Worm (Caenorhabditis elegans) whole organism, L1 larva: Measurements from ENCODE around the gene cyn-12.

Experiments
- C04F5.9 ChIP-seq: sonication (generic microtip); optimal IDR thresholded peaks from 2 replicates; lab custom pipeline; 2016; ENCODE audit warnings: missing genetic modification characterization, missing compliant biosample characterization
- C16A3.4 ChIP-seq: fragments of 150-350 bp; optimal IDR thresholded peaks from 2 replicates; lab custom pipeline; 2014; ENCODE audit warnings: missing biosample characterization, missing genetic modification characterization
- C34B4.2 ChIP-seq: sonication (generic microtip); optimal IDR thresholded peaks from 2 replicates; lab custom pipeline; 2017; ENCODE audit warnings: mild to moderate bottlenecking, missing genetic modification characterization, missing compliant biosample characterization
- F16B12.6 ChIP-seq: fragments of 150-350 bp; optimal IDR thresholded peaks from 2 replicates; lab custom pipeline; 2014; ENCODE audit warnings: missing biosample characterization, missing genetic modification characterization
- Y116A8C.19 ChIP-seq: sonication (generic microtip); optimal IDR thresholded peaks from 2 replicates; lab custom pipeline; 2016; ENCODE audit warnings: missing compliant biosample characterization, missing genetic modification characterization, borderline replicate concordance
- alr-1 ChIP-seq: fragments of 200-800 bp; sonication (Bioruptor generic); optimal IDR thresholded peaks from 2 replicates; lab custom pipeline; 2018; ENCODE audit warnings: borderline replicate concordance, mild to moderate bottlenecking, missing genetic modification characterization, missing compliant biosample characterization
- aly-2 ChIP-seq: fragments of 150-350 bp; optimal IDR thresholded peaks from 2 replicates; lab custom pipeline; 2014; ENCODE audit warnings: missing biosample characterization, missing genetic modification characterization
- ceh-63 ChIP-seq: fragments of 200-800 bp; sonication (Bioruptor generic); optimal IDR thresholded peaks from 2 replicates; lab custom pipeline; 2018; ENCODE audit warnings: mild to moderate bottlenecking, missing genetic modification characterization, missing compliant biosample characterization
- ceh-8 ChIP-seq: fragments of 200-800 bp; sonication (Bioruptor generic); optimal IDR thresholded peaks from 2 replicates; lab custom pipeline; 2018; ENCODE audit warnings: mild to moderate bottlenecking, missing genetic modification characterization, moderate library complexity, missing compliant biosample characterization
- ceh-88 ChIP-seq: fragments of 200-800 bp; sonication (Bioruptor generic); IDR thresholded peaks from 2 replicates; pipeline ENCODE4 v1.3.6; 2022; ENCODE audit warnings: missing genetic modification characterization, missing compliant biosample characterization
- ceh-90 ChIP-seq: sonication (generic microtip); optimal IDR thresholded peaks from 2 replicates; lab custom pipeline; 2016; ENCODE audit warnings: missing genetic modification characterization, missing compliant biosample characterization
- ces-1 ChIP-seq: fragments of 150-350 bp; optimal IDR thresholded peaks from 2 replicates; lab custom pipeline; 2014; ENCODE audit warnings: missing biosample characterization, missing genetic modification reagents, missing genetic modification characterization
- efl-1 ChIP-seq, 4 experiments: fragments of 150-350 bp; optimal IDR thresholded peaks in 3 of 4; peaks in 1 of 4; 1 replicate in 1 of 4; 2 replicates in 3 of 4; lab custom pipeline; 2014; ENCODE audit warnings: missing biosample characterization in 2 of 4, missing genetic modification characterization in 2 of 4, missing genetic modification reagents in 2 of 4
- efl-3 ChIP-seq: fragments of 200-800 bp; sonication (Bioruptor generic); optimal IDR thresholded peaks from 2 replicates; lab custom pipeline; 2018; ENCODE audit warnings: mild to moderate bottlenecking, missing genetic modification characterization, missing compliant biosample characterization
- egl-13 ChIP-seq: sonication (generic microtip); optimal IDR thresholded peaks from 2 replicates; lab custom pipeline; 2016; ENCODE audit warnings: missing genotype, missing genetic modification reagents, missing genetic modification characterization, missing compliant biosample characterization
- egl-27 ChIP-seq, 2 experiments: fragments of 150-350 bp in 1 of 2; sonication (generic microtip); optimal IDR thresholded peaks; 3 replicates each; lab custom pipeline; 2017 to 2018; ENCODE audit warnings: missing biosample characterization in 2 of 2, missing genetic modification characterization in 2 of 2, missing genetic modification reagents in 2 of 2
- elt-2 ChIP-seq: sonication (generic microtip); optimal IDR thresholded peaks from 2 replicates; lab custom pipeline; 2016; ENCODE audit warnings: missing genetic modification characterization, mild to moderate bottlenecking, inconsistent platforms, missing compliant biosample characterization, missing genetic modification reagents
- elt-3 ChIP-seq, 6 experiments: fragments of 150-350 bp in 1 of 6; sonication (generic microtip); optimal IDR thresholded peaks; 2 replicates each; lab custom pipeline; 2017 to 2018; ENCODE audit warnings: missing biosample characterization in 6 of 6, missing genetic modification characterization in 6 of 6, inconsistent platforms in 1 of 6
- fkh-10 ChIP-seq: sonication (generic microtip); optimal IDR thresholded peaks from 2 replicates; lab custom pipeline; 2017; ENCODE audit warnings: missing biosample characterization, missing genetic modification reagents, missing genetic modification characterization
- fos-1 ChIP-seq: fragments of 150-350 bp; optimal IDR thresholded peaks from 2 replicates; lab custom pipeline; 2014; ENCODE audit warnings: missing biosample characterization, missing genetic modification characterization
- hlh-17 ChIP-seq: fragments of 200-800 bp; sonication (Bioruptor generic); optimal IDR thresholded peaks from 2 replicates; lab custom pipeline; 2018; ENCODE audit warnings: missing genetic modification characterization, mild to moderate bottlenecking, missing compliant biosample characterization, moderate library complexity, borderline replicate concordance
- hpl-2 ChIP-seq: fragments of 150-350 bp; optimal IDR thresholded peaks from 2 replicates; lab custom pipeline; 2014; ENCODE audit warnings: missing biosample characterization, missing genetic modification reagents, missing genetic modification characterization
- irx-1 ChIP-seq: sonication (generic microtip); optimal IDR thresholded peaks from 2 replicates; lab custom pipeline; 2016; ENCODE audit warnings: missing genetic modification characterization, missing compliant biosample characterization
- jun-1 ChIP-seq: fragments of 150-350 bp; optimal IDR thresholded peaks from 2 replicates; lab custom pipeline; 2014; ENCODE audit warnings: missing biosample characterization, missing genetic modification reagents, missing genetic modification characterization
- lin-15B ChIP-seq: fragments of 150-350 bp; sonication (generic microtip); optimal IDR thresholded peaks from 3 replicates; lab custom pipeline; 2014; ENCODE audit warnings: missing biosample characterization, missing genetic modification characterization
- lin-35 ChIP-seq, 2 experiments: fragments of 150-350 bp; optimal IDR thresholded peaks; 2 replicates each; lab custom pipeline; 2014; ENCODE audit warnings: missing biosample characterization in 2 of 2, missing genetic modification characterization in 2 of 2, missing genetic modification reagents in 2 of 2
- lir-3 ChIP-seq: sonication (generic microtip); optimal IDR thresholded peaks from 2 replicates; lab custom pipeline; 2016; ENCODE audit warnings: mild to moderate bottlenecking, missing genetic modification characterization, moderate library complexity, missing compliant biosample characterization; ENCODE audit not compliant: poor library complexity
- mef-2 ChIP-seq: fragments of 150-350 bp; optimal IDR thresholded peaks from 2 replicates; lab custom pipeline; 2014; ENCODE audit warnings: missing biosample characterization, missing genetic modification characterization
- mep-1 ChIP-seq: fragments of 150-350 bp; optimal IDR thresholded peaks from 2 replicates; lab custom pipeline; 2014; ENCODE audit warnings: missing biosample characterization, missing genetic modification characterization
- nhr-19 ChIP-seq: fragments of 200-800 bp; sonication (Bioruptor generic); conservative IDR thresholded peaks from 2 replicates; pipeline ENCODE4 v1.3.6; 2022; ENCODE audit warnings: missing genetic modification characterization, missing compliant biosample characterization
- nhr-237 ChIP-seq: fragments of 150-350 bp; optimal IDR thresholded peaks from 2 replicates; lab custom pipeline; 2014; ENCODE audit warnings: missing biosample characterization, missing genetic modification characterization
- nhr-28 ChIP-seq: fragments of 150-350 bp; optimal IDR thresholded peaks from 2 replicates; lab custom pipeline; 2014; ENCODE audit warnings: missing biosample characterization, missing genetic modification characterization
- nhr-47 ChIP-seq: sonication (generic microtip); optimal IDR thresholded peaks from 2 replicates; lab custom pipeline; 2016; ENCODE audit warnings: mild to moderate bottlenecking, missing genetic modification characterization, moderate library complexity, missing compliant biosample characterization
- nhr-71 ChIP-seq: sonication (generic microtip); optimal IDR thresholded peaks from 2 replicates; lab custom pipeline; 2016; ENCODE audit warnings: mild to moderate bottlenecking, missing genetic modification characterization, moderate library complexity, missing compliant biosample characterization
- pag-3 ChIP-seq: sonication (generic microtip); optimal IDR thresholded peaks from 2 replicates; lab custom pipeline; 2017; ENCODE audit warnings: missing genetic modification characterization, mild to moderate bottlenecking, missing compliant biosample characterization, antibody characterized with exemption, borderline replicate concordance; ENCODE audit not compliant: insufficient read depth
- pax-3 ChIP-seq: fragments of 200-800 bp; sonication (Bioruptor generic); optimal IDR thresholded peaks from 2 replicates; lab custom pipeline; 2018; ENCODE audit warnings: mild to moderate bottlenecking, missing genetic modification characterization, moderate library complexity, missing compliant biosample characterization
- rnt-1 ChIP-seq: sonication (generic microtip); optimal IDR thresholded peaks from 2 replicates; lab custom pipeline; 2016; ENCODE audit warnings: mild to moderate bottlenecking, missing genetic modification characterization, moderate library complexity, missing compliant biosample characterization
- snpc-4 ChIP-seq: fragments of 150-350 bp; optimal IDR thresholded peaks from 2 replicates; lab custom pipeline; 2014; ENCODE audit warnings: missing biosample characterization, missing genetic modification characterization
- sox-4 ChIP-seq: sonication (generic microtip); optimal IDR thresholded peaks from 2 replicates; lab custom pipeline; 2016; ENCODE audit warnings: missing genetic modification characterization, missing compliant biosample characterization
- sptf-1 ChIP-seq: fragments of 150-350 bp; optimal IDR thresholded peaks from 2 replicates; lab custom pipeline; 2014; ENCODE audit warnings: missing biosample characterization, missing genetic modification characterization
- sup-37 ChIP-seq: fragments of 200-800 bp; sonication (Bioruptor generic); optimal IDR thresholded peaks from 2 replicates; lab custom pipeline; 2018; ENCODE audit warnings: mild to moderate bottlenecking, missing genetic modification characterization, missing compliant biosample characterization
- tbx-2 ChIP-seq: sonication (generic microtip); optimal IDR thresholded peaks from 2 replicates; lab custom pipeline; 2016; ENCODE audit warnings: missing genetic modification characterization, missing compliant biosample characterization
- tlp-1 ChIP-seq: fragments of 150-350 bp; optimal IDR thresholded peaks from 2 replicates; lab custom pipeline; 2014; ENCODE audit warnings: missing biosample characterization, missing genetic modification characterization
- unc-130 ChIP-seq: fragments of 150-350 bp; optimal IDR thresholded peaks from 2 replicates; lab custom pipeline; 2017; ENCODE audit warnings: missing biosample characterization, missing genetic modification characterization, inconsistent platforms
- unc-62 ChIP-seq: fragments of 150-350 bp; optimal IDR thresholded peaks from 2 replicates; lab custom pipeline; 2014; ENCODE audit warnings: missing biosample characterization, missing genetic modification reagents, missing genetic modification characterization
- xbp-1 ChIP-seq: sonication (generic microtip); optimal IDR thresholded peaks from 2 replicates; lab custom pipeline; 2016; ENCODE audit warnings: missing genetic modification characterization, missing compliant biosample characterization
- zag-1 ChIP-seq: fragments of 150-350 bp; optimal IDR thresholded peaks from 2 replicates; lab custom pipeline; 2014; ENCODE audit warnings: missing biosample characterization, missing genetic modification characterization
- ztf-11 ChIP-seq, 2 experiments: sonication (generic microtip); optimal IDR thresholded peaks; 2 replicates each; lab custom pipeline; 2016 to 2017; ENCODE audit warnings: missing genetic modification characterization in 2 of 2, missing biosample characterization in 1 of 2, missing compliant biosample characterization in 1 of 2
- ztf-4 ChIP-seq: fragments of 150-350 bp; optimal IDR thresholded peaks from 2 replicates; lab custom pipeline; 2014; ENCODE audit warnings: missing biosample characterization, missing genetic modification characterization

Gene cyn-12

DNA sequence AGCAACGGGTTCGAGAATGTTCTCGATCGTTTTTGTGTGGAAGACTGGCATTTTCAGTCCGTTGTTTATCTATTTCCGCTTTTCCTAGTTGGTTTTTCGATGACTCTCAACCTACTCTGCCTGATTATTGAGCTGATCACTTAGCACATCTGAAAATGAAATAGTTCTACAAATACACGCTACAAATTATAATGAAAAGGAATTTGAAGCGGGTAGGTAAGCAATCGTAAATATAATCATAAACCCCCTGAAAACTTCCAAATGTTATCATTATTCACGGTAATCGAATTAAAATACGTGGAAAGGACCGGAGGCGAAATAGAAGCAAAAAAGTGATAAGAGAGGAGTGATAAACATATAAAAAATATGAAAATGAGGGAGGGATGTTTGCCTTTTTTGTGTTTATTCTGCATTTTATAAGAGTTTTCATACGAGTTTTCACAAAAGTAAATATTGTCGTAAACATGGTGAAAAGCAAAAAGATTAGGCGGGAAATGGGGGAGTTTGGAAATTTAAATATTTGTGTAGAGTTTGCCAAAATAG, 38.7 kb downstream of the cyn-12 start, which contains the start of gene deb-1:
Gene deb-1, minus strand, starts transcription at position 51 of the 543 bp plus-strand sequence.
- no peak for TF ChIP-seq C04F5.9 (tag; lab: Kevin White, UChicago)
- no peak for TF ChIP-seq rnt-1 (tag; lab: Kevin White, UChicago)
- TF ChIP-seq alr-1, result no peak
- no peak for TF ChIP-seq jun-1 (tag; lab: Kevin White, UChicago)
- no peak for TF ChIP-seq mep-1 (tag; lab: Kevin White, UChicago)
- no peak for TF ChIP-seq efl-3 (GFP tag; lab: Kevin White, UChicago)
- TF ChIP-seq ztf-11 (tag; optimal IDR thresholded peaks at IDR 0.05; lab: Kevin White, UChicago), result no peak
- no peak for TF ChIP-seq Y116A8C.19
- no peak for TF ChIP-seq egl-27 (tag; optimal IDR thresholded peaks at IDR 0.05; lab: Kevin White, UChicago)
- TF ChIP-seq efl-1 (optimal IDR thresholded peaks at IDR 0.05; lab: Kevin White, UChicago), result no peak
- peak in 1 of 2 experiments; percentile 42 for TF ChIP-seq efl-1 (GFP tag; optimal IDR thresholded peaks at IDR 0.05 in 1 of 2; lab: Kevin White, UChicago)
- peak; percentile 43 for TF ChIP-seq elt-2 (tag; lab: Kevin White, UChicago)
- TF ChIP-seq irx-1 (tag; lab: Kevin White, UChicago), result no peak

DNA sequence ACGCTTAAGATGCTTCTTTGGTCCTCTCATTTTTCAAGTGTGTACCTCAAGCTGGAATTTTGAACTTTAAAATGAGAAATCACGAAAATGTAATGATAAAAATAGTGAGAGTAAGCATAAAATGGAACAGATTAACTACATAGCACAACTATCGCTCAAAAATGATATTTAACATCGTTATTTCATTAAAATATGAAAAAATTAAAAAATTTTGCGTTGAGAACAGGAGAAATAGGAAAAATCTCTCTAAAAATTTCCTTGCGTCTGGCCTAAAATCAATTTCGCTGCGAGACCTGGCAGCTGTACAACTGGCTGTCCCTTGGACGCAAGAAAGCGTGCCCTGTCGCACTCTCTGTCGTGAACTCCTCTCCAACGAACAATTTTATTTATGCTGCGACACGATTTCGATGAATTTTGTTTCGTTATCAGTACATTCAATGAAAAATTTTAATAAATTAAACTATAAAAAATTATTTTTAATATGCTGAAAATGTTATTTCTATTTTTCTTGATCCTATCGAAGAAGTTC, 48.3 kb downstream of the cyn-12 start, which contains the start of gene rps-4:
Gene rps-4, minus strand, starts transcription at position 51 of the 529 bp plus-strand sequence.
- TF ChIP-seq ces-1 (GFP tag; lab: Kevin White, UChicago) (no peak), lin-35 (GFP tag; optimal IDR thresholded peaks at IDR 0.05; lab: Kevin White, UChicago) (peak; percentile 91 to 93), pax-3 (tag; lab: Kevin White, UChicago) (peak; percentile 68), unc-62 (no peak), elt-2 (tag; lab: Kevin White, UChicago) (peak; percentile 75), lir-3 (tag; lab: Kevin White, UChicago) (peak; percentile 74), ceh-88 (GFP tag; lab: Robert Waterston, UW) (peak; percentile 77), ceh-8 (GFP tag; lab: Kevin White, UChicago) (peak; percentile 74), egl-13 (tag; lab: Kevin White, UChicago) (peak; percentile 82), nhr-237 (tag; lab: Kevin White, UChicago) (peak; percentile 71), lin-15B (peak; percentile 98), sox-4 (tag; lab: Kevin White, UChicago) (peak; percentile 70), ztf-11 (tag; optimal IDR thresholded peaks at IDR 0.05; lab: Kevin White, UChicago) (peak in 1 of 2 experiments; percentile 74), C34B4.2 (no peak), nhr-71 (tag; lab: Kevin White, UChicago) (peak; percentile 95), ceh-63 (GFP tag; lab: Kevin White, UChicago) (no peak), nhr-47 (peak; percentile 92), sptf-1 (tag; lab: Kevin White, UChicago) (no peak), ztf-4 (tag; lab: Kevin White, UChicago) (peak; percentile 54), unc-130 (tag; lab: Kevin White, UChicago) (peak; percentile 81), mef-2 (tag; lab: Kevin White, UChicago) (peak; percentile 51), sup-37 (GFP tag; lab: Kevin White, UChicago) (peak; percentile 72), pag-3 (no peak), elt-3 (tag; optimal IDR thresholded peaks at IDR 0.05; lab: Kevin White, UChicago) (peak in 3 of 6 experiments; percentile 24 to 95 (median 72)), xbp-1 (peak; percentile 92), hlh-17 (GFP tag; lab: Kevin White, UChicago) (no peak), F16B12.6 (peak; percentile 65), nhr-19 (GFP tag; lab: Robert Waterston, UW) (peak; percentile 94), aly-2 (tag; lab: Kevin White, UChicago) (peak; percentile 23), tlp-1 (no peak), fos-1 (tag; lab: Kevin White, UChicago) (peak; percentile 61), tbx-2 (peak; percentile 92), zag-1 (tag; lab: Kevin White, UChicago) (no peak), snpc-4 (tag; lab: Kevin White, UChicago) (peak; percentile 81), nhr-28 (no peak), efl-3 (GFP tag; lab: Kevin White, UChicago) (no peak), C16A3.4 (tag; lab: Kevin White, UChicago) (peak; percentile 95), fkh-10 (GFP tag; lab: Kevin White, UChicago) (peak; percentile 66), hpl-2 (GFP tag; lab: Kevin White, UChicago) (peak; percentile 85), ceh-90 (tag; lab: Kevin White, UChicago) (peak; percentile 58)
